Worm (Caenorhabditis elegans) whole organism, young adult: ENCODE data around the gene fem-1.

Experiments used
- F52B5.7 ChIP-seq: sonication (generic microtip); optimal IDR thresholded peaks from 2 replicates; lab custom pipeline; 2016; ENCODE audit warnings: mild to moderate bottlenecking, missing genetic modification characterization, missing compliant biosample characterization
- Y56A3A.18 ChIP-seq: fragments of 200-800 bp; sonication (Bioruptor generic); IDR thresholded peaks from 2 replicates; pipeline ENCODE4 v1.3.6; 2022; ENCODE audit warnings: missing genetic modification reagents, missing genetic modification characterization, missing compliant biosample characterization
- Y79H2A.3 ChIP-seq: fragments of 200-800 bp; sonication (Bioruptor generic); conservative IDR thresholded peaks from 2 replicates; pipeline ENCODE4 v1.3.6; 2022; ENCODE audit warnings: missing genetic modification reagents, missing genetic modification characterization, missing compliant biosample characterization
- cebp-1 ChIP-seq, 2 experiments: fragments of 200-800 bp in 1 of 2; sonication (Bioruptor generic) in 1 of 2; sonication (generic microtip) in 1 of 2; IDR thresholded peaks in 1 of 2; optimal IDR thresholded peaks in 1 of 2; 2 replicates each; pipeline versions ENCODE4 v1.3.6 to Lab custom; 2017 to 2022; ENCODE audit warnings: missing compliant biosample characterization in 2 of 2, missing genetic modification characterization in 2 of 2, mild to moderate bottlenecking in 1 of 2, missing genetic modification reagents in 1 of 2, moderate library complexity in 1 of 2
- cebp-2 ChIP-seq: fragments of 200-800 bp; sonication (Bioruptor generic); IDR thresholded peaks from 2 replicates; pipeline ENCODE4 v1.3.6; 2022; ENCODE audit warnings: missing genetic modification characterization, missing compliant biosample characterization
- nfya-2 ChIP-seq: fragments of 200-800 bp; sonication (Bioruptor generic); IDR thresholded peaks from 2 replicates; pipeline ENCODE4 v1.3.6; 2022; ENCODE audit warnings: missing genetic modification reagents, missing genetic modification characterization, missing compliant biosample characterization
- tbx-9 ChIP-seq: sonication (generic microtip); optimal IDR thresholded peaks from 2 replicates; lab custom pipeline; 2016; ENCODE audit warnings: borderline replicate concordance, missing genetic modification characterization, inconsistent platforms, missing compliant biosample characterization

ce11 chrIV:5493692-5494091, 44.1 kb downstream of the fem-1 start, which contains the start of gene B0273.1:
- TF ChIP-seq cebp-1 (GFP tag; IDR thresholded peaks at IDR 0.05; lab: Robert Waterston, UW) (no peak), cebp-1 (tag; optimal IDR thresholded peaks at IDR 0.05; lab: Kevin White, UChicago) (no peak), nfya-2 (GFP tag; lab: Robert Waterston, UW) (no peak), F52B5.7 (tag; lab: Kevin White, UChicago) (no peak), cebp-2 (no peak), Y79H2A.3 (GFP tag; lab: Robert Waterston, UW) (no peak), Y56A3A.18 (GFP tag; lab: Robert Waterston, UW) (no peak), tbx-9 (no peak)
